Worm (Caenorhabditis elegans) whole organism, young adult: ENCODE measurements around the gene btb-5.
"Not testable (repeated sequence)": the region's sequence is repeated elsewhere in the genome, so short reads cannot be mapped to it uniquely, and the experiment has no call there.

Source experiments
- B0035.1 ChIP-seq: sonication (generic microtip); optimal IDR thresholded peaks from 2 replicates; lab custom pipeline; 2016; ENCODE audit warnings: missing genetic modification characterization, mild to moderate bottlenecking, missing compliant biosample characterization, missing genotype, missing genetic modification reagents
- B0261.1 ChIP-seq: sonication (generic microtip); optimal IDR thresholded peaks from 2 replicates; lab custom pipeline; 2016; ENCODE audit warnings: mild to moderate bottlenecking, missing genetic modification characterization, moderate library complexity, missing compliant biosample characterization
- D2030.7 ChIP-seq: fragments of 200-800 bp; sonication (Bioruptor generic); IDR thresholded peaks from 2 replicates; pipeline ENCODE4 v1.3.6; 2022; ENCODE audit warnings: missing genetic modification reagents, missing genetic modification characterization, missing compliant biosample characterization
- F10E7.11 ChIP-seq: sonication (generic microtip); optimal IDR thresholded peaks from 2 replicates; lab custom pipeline; 2017; ENCODE audit warnings: mild to moderate bottlenecking, missing genetic modification characterization, moderate library complexity, missing compliant biosample characterization
- F33H1.4 ChIP-seq: fragments of 200-800 bp; sonication (Bioruptor generic); IDR thresholded peaks from 2 replicates; pipeline ENCODE4 v1.3.6; 2022; ENCODE audit warnings: missing genetic modification reagents, missing genetic modification characterization, missing compliant biosample characterization
- F39B2.1 ChIP-seq: fragments of 200-800 bp; sonication (Bioruptor generic); IDR thresholded peaks from 2 replicates; pipeline ENCODE4 v1.3.6; 2022; ENCODE audit warnings: missing genetic modification reagents, missing genetic modification characterization, missing compliant biosample characterization
- F57A8.1 ChIP-seq: fragments of 200-800 bp; sonication (Bioruptor generic); optimal IDR thresholded peaks from 2 replicates; lab custom pipeline; 2018; ENCODE audit warnings: mild to moderate bottlenecking, missing genetic modification characterization, moderate library complexity, missing compliant biosample characterization
- K12H6.12 ChIP-seq: fragments of 200-800 bp; sonication (Bioruptor generic); optimal IDR thresholded peaks from 2 replicates; lab custom pipeline; 2018; ENCODE audit warnings: mild to moderate bottlenecking, missing genetic modification characterization, missing compliant biosample characterization
- T07F8.4 ChIP-seq: sonication (generic microtip); optimal IDR thresholded peaks from 2 replicates; lab custom pipeline; 2016; ENCODE audit warnings: mild to moderate bottlenecking, missing genetic modification characterization, moderate library complexity, missing compliant biosample characterization
- Y53F4B.3 ChIP-seq: fragments of 200-800 bp; sonication (Bioruptor generic); IDR thresholded peaks from 2 replicates; pipeline ENCODE4 v1.3.6; 2022; ENCODE audit warnings: missing genetic modification reagents, missing genetic modification characterization, missing compliant biosample characterization
- atf-7 ChIP-seq: sonication (generic microtip); optimal IDR thresholded peaks from 2 replicates; lab custom pipeline; 2017; ENCODE audit warnings: mild to moderate bottlenecking, missing genetic modification characterization, missing compliant biosample characterization
- attf-3 ChIP-seq: fragments of 200-800 bp; sonication (Bioruptor generic); conservative IDR thresholded peaks from 2 replicates; pipeline ENCODE4 v1.3.6; 2022; ENCODE audit warnings: missing genetic modification reagents, missing genetic modification characterization, missing compliant biosample characterization
- bed-2 ChIP-seq: fragments of 200-800 bp; sonication (Bioruptor generic); IDR thresholded peaks from 2 replicates; pipeline ENCODE4 v1.3.6; 2022; ENCODE audit warnings: missing genetic modification reagents, missing genetic modification characterization, missing compliant biosample characterization
- ccch-3 ChIP-seq: fragments of 200-800 bp; sonication (Bioruptor generic); optimal IDR thresholded peaks from 2 replicates; lab custom pipeline; 2018; ENCODE audit warnings: mild to moderate bottlenecking, missing genetic modification characterization, missing compliant biosample characterization
- cebp-2 ChIP-seq: fragments of 200-800 bp; sonication (Bioruptor generic); IDR thresholded peaks from 2 replicates; pipeline ENCODE4 v1.3.6; 2022; ENCODE audit warnings: missing genetic modification characterization, missing compliant biosample characterization
- ceh-79 ChIP-seq: sonication (generic microtip); optimal IDR thresholded peaks from 2 replicates; lab custom pipeline; 2017; ENCODE audit warnings: mild to moderate bottlenecking, missing genetic modification characterization, missing compliant biosample characterization
- dox-1 ChIP-seq: fragments of 200-800 bp; sonication (Bioruptor generic); IDR thresholded peaks from 2 replicates; pipeline ENCODE4 v1.3.6; 2022; ENCODE audit warnings: missing genetic modification reagents, missing genetic modification characterization, missing compliant biosample characterization
- egrh-3 ChIP-seq: fragments of 200-800 bp; sonication (Bioruptor generic); IDR thresholded peaks from 2 replicates; pipeline ENCODE4 v1.3.6; 2022; ENCODE audit warnings: missing genetic modification reagents, missing genetic modification characterization, missing compliant biosample characterization
- hmg-20 ChIP-seq: fragments of 200-800 bp; sonication (Bioruptor generic); IDR thresholded peaks from 2 replicates; pipeline ENCODE4 v1.3.6; 2022; ENCODE audit warnings: missing genetic modification reagents, missing genetic modification characterization, missing compliant biosample characterization
- lin-35 ChIP-seq, 3 experiments: fragments of 150-350 bp in 2 of 3; sonication (generic microtip) in 1 of 3; optimal IDR thresholded peaks; 2 replicates each; lab custom pipeline; 2014 to 2018; ENCODE audit warnings: missing biosample characterization in 3 of 3, missing genetic modification characterization in 3 of 3, missing genetic modification reagents in 3 of 3
- lin-54 ChIP-seq: fragments of 200-800 bp; sonication (Bioruptor generic); optimal IDR thresholded peaks from 2 replicates; lab custom pipeline; 2018; ENCODE audit warnings: mild to moderate bottlenecking, missing genetic modification characterization, missing compliant biosample characterization
- lir-1 ChIP-seq: fragments of 200-800 bp; sonication (Bioruptor generic); conservative IDR thresholded peaks from 2 replicates; pipeline ENCODE4 v1.3.6; 2022; ENCODE audit warnings: missing genetic modification reagents, missing genetic modification characterization, missing compliant biosample characterization
- lsl-1 ChIP-seq: fragments of 200-800 bp; sonication (Bioruptor generic); optimal IDR thresholded peaks from 2 replicates; lab custom pipeline; 2018; ENCODE audit warnings: mild to moderate bottlenecking, missing genetic modification characterization, moderate library complexity, missing compliant biosample characterization
- madf-3 ChIP-seq: fragments of 200-800 bp; sonication (Bioruptor generic); IDR thresholded peaks from 2 replicates; pipeline ENCODE4 v1.3.6; 2022; ENCODE audit warnings: missing genetic modification reagents, missing genetic modification characterization, missing compliant biosample characterization
- madf-6 ChIP-seq: fragments of 200-800 bp; sonication (Bioruptor generic); IDR thresholded peaks from 2 replicates; pipeline ENCODE4 v1.3.6; 2022; ENCODE audit warnings: missing genetic modification reagents, missing genetic modification characterization, missing compliant biosample characterization
- mcd-1 ChIP-seq: fragments of 200-800 bp; sonication (Bioruptor generic); IDR thresholded peaks from 2 replicates; pipeline ENCODE4 v1.3.6; 2022; ENCODE audit warnings: missing genetic modification reagents, missing genetic modification characterization, missing compliant biosample characterization
- mes-4 ChIP-seq: sonication (generic microtip); optimal IDR thresholded peaks from 2 replicates; lab custom pipeline; 2016; ENCODE audit warnings: missing genotype, missing genetic modification characterization, missing compliant biosample characterization
- nfyb-1 ChIP-seq: fragments of 200-800 bp; sonication (Bioruptor generic); IDR thresholded peaks from 2 replicates; pipeline ENCODE4 v1.3.6; 2022; ENCODE audit warnings: missing genetic modification reagents, missing genetic modification characterization, missing compliant biosample characterization
- nhr-90 ChIP-seq: sonication (generic microtip); optimal IDR thresholded peaks from 2 replicates; lab custom pipeline; 2016; ENCODE audit warnings: missing genotype, mild to moderate bottlenecking, missing genetic modification characterization, missing compliant biosample characterization
- pbrm-1 ChIP-seq: fragments of 200-800 bp; sonication (Bioruptor generic); IDR thresholded peaks from 2 replicates; pipeline ENCODE4 v1.3.6; 2022; ENCODE audit warnings: missing genetic modification reagents, missing genetic modification characterization, missing compliant biosample characterization
- pha-4 ChIP-seq: fragments of 150-350 bp; sonication (generic microtip); optimal IDR thresholded peaks from 2 replicates; lab custom pipeline; 2014; ENCODE audit warnings: missing biosample characterization, missing genetic modification reagents, missing genetic modification characterization
- rpc-1 ChIP-seq, 2 experiments: fragments of 150-350 bp in 1 of 2; sonication (generic microtip) in 1 of 2; optimal IDR thresholded peaks; 2 replicates each; lab custom pipeline; 2014 to 2018; ENCODE audit warnings: missing biosample characterization in 1 of 2, missing genetic modification characterization in 1 of 2, missing genetic modification reagents in 1 of 2, missing genotype in 1 of 2
- snpc-3.4 ChIP-seq: sonication (generic microtip); optimal IDR thresholded peaks from 2 replicates; lab custom pipeline; 2017; ENCODE audit warnings: missing genetic modification characterization, mild to moderate bottlenecking, missing compliant biosample characterization, antibody characterized with exemption, moderate library complexity, missing genotype, missing genetic modification reagents
- somi-1 ChIP-seq: fragments of 200-800 bp; sonication (Bioruptor generic); optimal IDR thresholded peaks from 2 replicates; lab custom pipeline; 2018; ENCODE audit warnings: mild to moderate bottlenecking, missing genetic modification characterization, missing compliant biosample characterization
- tbp1 ChIP-seq: fragments of 200-800 bp; sonication (Bioruptor generic); optimal IDR thresholded peaks from 2 replicates; lab custom pipeline; 2018; ENCODE audit warnings: mild to moderate bottlenecking, missing genetic modification characterization, missing compliant biosample characterization
- tlf-1 ChIP-seq: fragments of 200-800 bp; sonication (Bioruptor generic); optimal IDR thresholded peaks from 2 replicates; lab custom pipeline; 2018; ENCODE audit warnings: mild to moderate bottlenecking, missing genetic modification characterization, missing compliant biosample characterization
- zfh-2 ChIP-seq: fragments of 200-800 bp; sonication (Bioruptor generic); conservative IDR thresholded peaks from 2 replicates; pipeline ENCODE4 v1.3.6; 2022; ENCODE audit warnings: missing genetic modification reagents, missing genetic modification characterization, missing compliant biosample characterization
- ztf-3 ChIP-seq: fragments of 200-800 bp; sonication (Bioruptor generic); optimal IDR thresholded peaks from 2 replicates; lab custom pipeline; 2018; ENCODE audit warnings: mild to moderate bottlenecking, missing genetic modification characterization, missing compliant biosample characterization
- ztf-6 ChIP-seq: fragments of 200-800 bp; sonication (Bioruptor generic); IDR thresholded peaks from 2 replicates; pipeline ENCODE4 v1.3.6; 2022; ENCODE audit warnings: missing genetic modification reagents, missing genetic modification characterization, missing compliant biosample characterization

The btb-5 gene

DNA sequence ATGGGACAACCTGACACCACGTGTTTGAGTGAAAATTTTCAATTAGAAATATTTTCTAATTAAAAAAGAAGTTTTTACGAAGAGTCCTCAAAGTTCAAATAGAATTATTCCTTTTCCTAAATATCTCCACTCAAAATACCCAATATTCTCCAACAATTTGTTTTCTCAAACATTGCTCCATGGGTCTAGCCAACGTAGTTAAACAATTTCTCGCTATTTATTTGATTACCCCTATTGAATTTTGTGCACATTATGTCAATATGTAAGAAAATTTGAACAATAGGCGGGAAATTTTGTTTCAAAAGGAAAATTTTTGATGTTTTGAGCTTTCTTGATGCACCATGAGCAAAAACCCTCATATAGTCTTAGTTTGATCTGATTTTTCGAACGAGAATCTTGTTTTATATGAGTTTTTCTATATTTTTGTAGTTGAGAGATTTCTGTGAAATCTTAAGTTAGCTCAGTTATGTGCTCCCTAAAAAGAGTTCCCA is 1.5 kb upstream of the btb-5 start (continued):
- peak; percentile 14 for TF ChIP-seq lin-54 (GFP tag; lab: Kevin White, UChicago)
- no peak for TF ChIP-seq hmg-20 (GFP tag; lab: Robert Waterston, UW)
- no peak for TF ChIP-seq ztf-3 (GFP tag; lab: Kevin White, UChicago)
- TF ChIP-seq snpc-3.4 (tag; lab: Kevin White, UChicago): no peak
- TF ChIP-seq lin-35 (GFP tag; optimal IDR thresholded peaks at IDR 0.05; lab: Kevin White, UChicago): peak in 1 of 3 experiments; percentile 79
- TF ChIP-seq somi-1 (GFP tag; lab: Kevin White, UChicago): no peak

DNA sequence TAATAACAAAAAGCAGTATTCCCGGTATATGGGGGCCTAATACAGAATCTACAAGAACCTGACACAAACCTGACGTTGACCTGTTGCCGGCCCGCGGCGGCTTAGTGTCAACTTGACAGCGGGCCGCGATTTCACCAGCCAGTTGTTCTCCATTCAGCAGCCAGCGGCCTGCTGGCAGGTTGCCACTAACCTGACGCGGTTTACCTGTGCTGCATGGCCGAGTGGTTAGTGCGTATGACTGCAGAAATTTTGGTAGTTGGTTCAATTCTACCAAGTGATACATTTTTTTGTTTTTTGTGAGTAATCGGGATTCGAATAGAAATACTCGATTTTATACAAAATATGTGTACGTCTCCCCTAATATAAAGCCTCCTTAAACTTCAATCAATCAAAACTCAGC is 2.2 kb downstream of the btb-5 start:
- TF ChIP-seq madf-6 (GFP tag; lab: Robert Waterston, UW): 0 out of 2 replicates have a peak, but pooled peaks have one; percentile 15
- peak; percentile 33; the same call in 1 of the 2 replicates for TF ChIP-seq nfyb-1 (GFP tag; lab: Robert Waterston, UW)
- peak; percentile 35 for TF ChIP-seq B0261.1
- TF ChIP-seq D2030.7 (GFP tag; lab: Robert Waterston, UW): peak; percentile 50
- TF ChIP-seq tbp1 (GFP tag; lab: Kevin White, UChicago): peak; percentile 75
- not testable (repeated sequence) for TF ChIP-seq rpc-1 (optimal IDR thresholded peaks at IDR 0.05; lab: Kevin White, UChicago)
- peak; percentile 32 for TF ChIP-seq rpc-1 (tag; optimal IDR thresholded peaks at IDR 0.05; lab: Kevin White, UChicago)

DNA sequence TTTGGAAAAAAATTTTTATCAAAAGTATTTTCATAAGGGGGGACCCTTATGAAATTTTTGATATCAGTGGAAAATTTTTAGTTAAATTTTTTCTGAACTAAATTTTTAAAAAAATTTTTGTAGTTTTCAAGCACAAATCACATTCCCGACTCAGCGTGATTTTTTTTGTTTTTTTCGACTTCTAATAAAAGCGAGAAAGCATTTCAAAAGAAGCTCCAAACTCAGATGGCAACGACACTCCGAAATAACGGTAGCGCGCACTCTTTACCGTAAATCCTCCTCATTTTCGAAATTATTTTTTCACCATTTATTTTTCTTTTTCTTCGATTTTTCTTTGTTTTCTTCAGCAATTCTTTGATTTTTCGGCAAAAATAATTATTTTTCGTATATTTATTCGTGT is 3.7 kb downstream of the btb-5 start:
- TF ChIP-seq attf-3 (GFP tag; lab: Robert Waterston, UW): peak; percentile 52; the same call in 1 of the 2 replicates

DNA sequence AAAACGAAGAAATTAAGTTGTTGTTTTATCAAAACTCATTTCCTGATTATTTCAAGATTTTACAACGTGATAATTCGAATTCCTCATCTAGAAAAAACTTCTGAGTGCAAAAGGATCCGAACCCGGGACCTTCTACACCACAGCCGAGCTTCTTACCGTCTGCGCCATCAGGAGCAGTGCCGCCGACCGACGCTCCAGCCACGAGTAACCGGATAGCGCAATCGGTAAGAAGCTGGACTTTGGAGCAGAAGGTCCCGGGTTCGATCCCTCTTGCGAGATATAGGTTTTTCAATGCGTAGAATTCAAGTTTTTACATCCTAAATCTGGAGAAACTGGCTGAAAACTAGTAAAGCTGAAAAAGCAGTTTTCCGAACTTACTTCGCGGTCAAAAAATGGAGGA is 7.2 kb downstream of the btb-5 start:
- no peak for TF ChIP-seq lsl-1 (GFP tag; lab: Kevin White, UChicago)
- no peak for TF ChIP-seq F33H1.4
- 0 out of 2 replicates have a peak, but pooled peaks have one; percentile 42 for TF ChIP-seq D2030.7 (GFP tag; lab: Robert Waterston, UW)
- no peak for TF ChIP-seq nhr-90
- no peak for TF ChIP-seq ztf-6 (GFP tag; lab: Robert Waterston, UW)
- TF ChIP-seq mcd-1 (GFP tag; lab: Robert Waterston, UW): peak; percentile 31; the same call in 1 of the 2 replicates
- no peak for TF ChIP-seq B0035.1 (tag; lab: Kevin White, UChicago)
- no peak for TF ChIP-seq atf-7 (tag; lab: Kevin White, UChicago)
- peak; percentile 46 for TF ChIP-seq zfh-2 (GFP tag; lab: Robert Waterston, UW)
- TF ChIP-seq ztf-3 (GFP tag; lab: Kevin White, UChicago): no peak
- peak; percentile 30; the same call in 1 of the 2 replicates for TF ChIP-seq egrh-3

DNA sequence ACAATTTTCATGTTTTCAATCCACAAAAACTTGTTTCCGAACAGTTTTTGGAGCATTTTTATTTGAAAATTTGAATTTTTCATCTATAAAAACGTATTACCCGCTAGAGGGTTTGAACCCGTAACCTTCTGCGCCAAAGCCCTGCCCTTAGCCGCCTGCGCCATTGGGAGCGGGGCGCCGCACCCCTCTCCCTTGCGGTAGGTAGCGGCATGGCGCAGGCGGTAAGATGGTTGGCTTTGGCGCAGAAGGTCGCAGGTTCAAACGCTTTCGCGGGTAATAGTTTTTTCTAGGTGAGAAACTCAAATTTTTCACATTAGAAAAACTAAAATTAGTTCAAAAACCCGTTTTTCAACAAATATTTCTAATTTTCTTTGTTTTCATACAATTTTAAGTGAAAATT is 9.3 kb downstream of the btb-5 start:
- TF ChIP-seq tlf-1 (GFP tag; lab: Kevin White, UChicago) (no peak), F33H1.4 (no peak), madf-6 (GFP tag; lab: Robert Waterston, UW) (no peak), pha-4 (tag; lab: Kevin White, UChicago) (no peak), T07F8.4 (tag; lab: Kevin White, UChicago) (no peak), ztf-6 (GFP tag; lab: Robert Waterston, UW) (no peak), cebp-2 (GFP tag; lab: Robert Waterston, UW) (no peak), madf-3 (no peak), zfh-2 (GFP tag; lab: Robert Waterston, UW) (peak; percentile 73), F39B2.1 (GFP tag; lab: Robert Waterston, UW) (no peak), bed-2 (GFP tag; lab: Robert Waterston, UW) (no peak), Y53F4B.3 (GFP tag; lab: Robert Waterston, UW) (no peak), F10E7.11 (tag; lab: Kevin White, UChicago) (no peak), attf-3 (GFP tag; lab: Robert Waterston, UW) (no peak), K12H6.12 (tag; lab: Kevin White, UChicago) (no peak), F57A8.1 (no peak), dox-1 (GFP tag; lab: Robert Waterston, UW) (no peak), mes-4 (tag; lab: Kevin White, UChicago) (no peak), D2030.7 (GFP tag; lab: Robert Waterston, UW) (0 out of 2 replicates have a peak, but pooled peaks have one; percentile 35), lir-1 (GFP tag; lab: Robert Waterston, UW) (no peak), B0035.1 (tag; lab: Kevin White, UChicago) (no peak), snpc-3.4 (tag; lab: Kevin White, UChicago) (no peak), ceh-79 (tag; lab: Kevin White, UChicago) (no peak), egrh-3 (peak; percentile 29; the same call in 1 of the 2 replicates), pbrm-1 (GFP tag; lab: Robert Waterston, UW) (0 out of 2 replicates have a peak, but pooled peaks have one; percentile 8), ccch-3 (GFP tag; lab: Kevin White, UChicago) (no peak)
- TF ChIP-seq, all 124 proteins: peak for 4
